Worm (Caenorhabditis elegans) whole organism, L3 larva: ENCODE measurements around the gene trpl-5.

Experiments
- R02D3.7 ChIP-seq: fragments of 150-350 bp; optimal IDR thresholded peaks from 2 replicates; lab custom pipeline; 2014; ENCODE audit warnings: missing biosample characterization, missing genetic modification characterization
- ZK546.5 ChIP-seq: sonication (generic microtip); optimal IDR thresholded peaks from 2 replicates; lab custom pipeline; 2017; ENCODE audit warnings: missing biosample characterization, missing genetic modification characterization
- aly-2 ChIP-seq: fragments of 150-350 bp; optimal IDR thresholded peaks from 2 replicates; lab custom pipeline; 2014; ENCODE audit warnings: missing biosample characterization, missing genetic modification characterization
- ama-1 ChIP-seq: fragments of 150-350 bp; optimal IDR thresholded peaks from 2 replicates; lab custom pipeline; 2018
- ceh-16 ChIP-seq: sonication (generic microtip); optimal IDR thresholded peaks from 2 replicates; lab custom pipeline; 2017; ENCODE audit warnings: missing biosample characterization, missing genetic modification characterization
- ceh-28 ChIP-seq: fragments of 150-350 bp; optimal IDR thresholded peaks from 2 replicates; lab custom pipeline; 2014; ENCODE audit warnings: missing biosample characterization, missing genetic modification reagents, missing genetic modification characterization
- ceh-9 ChIP-seq: sonication (generic microtip); optimal IDR thresholded peaks from 2 replicates; lab custom pipeline; 2018; ENCODE audit warnings: missing biosample characterization, missing genetic modification characterization
- egl-5 ChIP-seq: fragments of 150-350 bp; optimal IDR thresholded peaks from 2 replicates; lab custom pipeline; 2017; ENCODE audit warnings: missing biosample characterization, missing genetic modification reagents, missing genetic modification characterization, inconsistent platforms
- elt-1 ChIP-seq: fragments of 150-350 bp; optimal IDR thresholded peaks from 2 replicates; lab custom pipeline; 2014; ENCODE audit warnings: missing biosample characterization, missing genetic modification characterization
- elt-2 ChIP-seq: sonication (generic microtip); optimal IDR thresholded peaks from 2 replicates; lab custom pipeline; 2016; ENCODE audit warnings: missing genetic modification reagents, mild to moderate bottlenecking, missing genetic modification characterization, missing compliant biosample characterization
- fkh-10 ChIP-seq: sonication (generic microtip); optimal IDR thresholded peaks from 2 replicates; lab custom pipeline; 2017; ENCODE audit warnings: missing biosample characterization, missing genetic modification reagents, missing genetic modification characterization
- fos-1 ChIP-seq: fragments of 150-350 bp; optimal IDR thresholded peaks from 2 replicates; lab custom pipeline; 2014; ENCODE audit warnings: missing biosample characterization, missing genetic modification characterization
- hmg-11 ChIP-seq: sonication (generic microtip); optimal IDR thresholded peaks from 2 replicates; lab custom pipeline; 2016; ENCODE audit warnings: missing genetic modification characterization, missing compliant biosample characterization
- jun-1 ChIP-seq: fragments of 150-350 bp; optimal IDR thresholded peaks from 2 replicates; lab custom pipeline; 2014; ENCODE audit warnings: missing biosample characterization, missing genetic modification reagents, missing genetic modification characterization
- lin-15B ChIP-seq: fragments of 150-350 bp; optimal IDR thresholded peaks from 2 replicates; lab custom pipeline; 2014; ENCODE audit warnings: missing biosample characterization, missing genetic modification characterization
- lin-39 ChIP-seq: fragments of 150-350 bp; optimal IDR thresholded peaks from 2 replicates; lab custom pipeline; 2018; ENCODE audit warnings: missing biosample characterization, missing genetic modification reagents, missing genetic modification characterization
- lsy-12 ChIP-seq: sonication (generic microtip); optimal IDR thresholded peaks from 2 replicates; lab custom pipeline; 2016; ENCODE audit warnings: mild to moderate bottlenecking, missing genetic modification characterization, missing compliant biosample characterization
- mdl-1 ChIP-seq: fragments of 150-350 bp; optimal IDR thresholded peaks from 2 replicates; lab custom pipeline; 2014; ENCODE audit warnings: missing biosample characterization, missing genetic modification characterization
- nfya-1 ChIP-seq: sonication (generic microtip); optimal IDR thresholded peaks from 2 replicates; lab custom pipeline; 2017; ENCODE audit warnings: missing genetic modification characterization, mild to moderate bottlenecking, missing compliant biosample characterization, antibody characterized with exemption, moderate library complexity; ENCODE audit not compliant: insufficient read depth
- nhr-11 ChIP-seq: fragments of 150-350 bp; optimal IDR thresholded peaks from 2 replicates; lab custom pipeline; 2014; ENCODE audit warnings: missing biosample characterization, missing genetic modification characterization
- nhr-12 ChIP-seq: fragments of 150-350 bp; optimal IDR thresholded peaks from 2 replicates; lab custom pipeline; 2014; ENCODE audit warnings: missing biosample characterization, missing genetic modification characterization
- nhr-23 ChIP-seq: fragments of 150-350 bp; optimal IDR thresholded peaks from 2 replicates; lab custom pipeline; 2014; ENCODE audit warnings: missing biosample characterization, missing genetic modification reagents, missing genetic modification characterization
- nhr-28 ChIP-seq: fragments of 150-350 bp; optimal IDR thresholded peaks from 2 replicates; lab custom pipeline; 2014; ENCODE audit warnings: missing biosample characterization, missing genetic modification characterization
- nhr-43 ChIP-seq: sonication (generic microtip); optimal IDR thresholded peaks from 2 replicates; lab custom pipeline; 2016; ENCODE audit warnings: mild to moderate bottlenecking, missing genetic modification characterization, missing compliant biosample characterization; ENCODE audit not compliant: poor library complexity, severe bottlenecking
- nhr-67 ChIP-seq: fragments of 150-350 bp; optimal IDR thresholded peaks from 2 replicates; lab custom pipeline; 2014; ENCODE audit warnings: missing biosample characterization, missing genetic modification characterization
- nhr-77 ChIP-seq: fragments of 150-350 bp; optimal IDR thresholded peaks from 2 replicates; lab custom pipeline; 2014; ENCODE audit warnings: missing biosample characterization, missing genetic modification characterization
- pha-4 ChIP-seq: fragments of 150-350 bp; optimal IDR thresholded peaks from 2 replicates; lab custom pipeline; 2014; ENCODE audit warnings: missing biosample characterization, missing genetic modification reagents, missing genetic modification characterization
- pqm-1 ChIP-seq: fragments of 150-350 bp; optimal IDR thresholded peaks from 2 replicates; lab custom pipeline; 2017; ENCODE audit warnings: missing biosample characterization, missing genetic modification characterization, inconsistent platforms
- skn-1 ChIP-seq: fragments of 150-350 bp; optimal IDR thresholded peaks from 2 replicates; lab custom pipeline; 2014; ENCODE audit warnings: missing biosample characterization, missing genetic modification characterization
- tbx-2 ChIP-seq: sonication (generic microtip); optimal IDR thresholded peaks from 2 replicates; lab custom pipeline; 2016; ENCODE audit warnings: mild to moderate bottlenecking, missing genetic modification characterization, missing compliant biosample characterization
- unc-39 ChIP-seq: sonication (generic microtip); optimal IDR thresholded peaks from 4 replicates; lab custom pipeline; 2017; ENCODE audit warnings: missing biosample characterization, missing genetic modification characterization
- unc-62 ChIP-seq: fragments of 150-350 bp; sonication (generic microtip); optimal IDR thresholded peaks from 4 replicates; lab custom pipeline; 2014; ENCODE audit warnings: missing biosample characterization, missing genetic modification reagents, missing genetic modification characterization
- ztf-11 ChIP-seq: fragments of 150-350 bp; optimal IDR thresholded peaks from 2 replicates; lab custom pipeline; 2014; ENCODE audit warnings: missing biosample characterization, missing genetic modification characterization
- ztf-4 ChIP-seq: fragments of 150-350 bp; optimal IDR thresholded peaks from 2 replicates; lab custom pipeline; 2014; ENCODE audit warnings: missing biosample characterization, missing genetic modification characterization

trpl-5 gene

ce11 chrII:2045505-2045904 is 44.9 kb downstream of the trpl-5 start, which contains the start of gene bath-24:
Gene bath-24 (minus strand): TSS chrII:2045605.
- TF ChIP-seq nhr-12 (no peak), elt-2 (tag; lab: Kevin White, UChicago) (no peak), lin-39 (no peak), ZK546.5 (tag; lab: Kevin White, UChicago) (no peak), nhr-43 (no peak), nhr-77 (tag; lab: Kevin White, UChicago) (no peak), ama-1 (lab: Kevin White, UChicago) (no peak), hmg-11 (no peak), elt-1 (tag; lab: Kevin White, UChicago) (no peak), ceh-28 (tag; lab: Kevin White, UChicago) (no peak), ceh-9 (no peak)
- TF ChIP-seq, all 47 proteins: peak for 0

- TF ChIP-seq nhr-11 (tag; lab: Kevin White, UChicago), result no peak
- no peak for TF ChIP-seq unc-62 (GFP tag; lab: Kevin White, UChicago)
- TF ChIP-seq ztf-4, result no peak
- no peak for TF ChIP-seq pha-4 (tag; lab: Kevin White, UChicago)
- TF ChIP-seq skn-1 (tag; lab: Kevin White, UChicago), result no peak
- no peak for TF ChIP-seq ama-1 (lab: Kevin White, UChicago)
- TF ChIP-seq nhr-28 (tag; lab: Kevin White, UChicago), result no peak
- TF ChIP-seq unc-39 (tag; lab: Kevin White, UChicago), result no peak
- TF ChIP-seq fkh-10 (GFP tag; lab: Kevin White, UChicago), result no peak
- TF ChIP-seq mdl-1 (tag; lab: Kevin White, UChicago), result no peak
- no peak for TF ChIP-seq fos-1 (tag; lab: Kevin White, UChicago)
- no peak for TF ChIP-seq lin-15B (tag; lab: Kevin White, UChicago)
- no peak for TF ChIP-seq nhr-12
- no peak for TF ChIP-seq pqm-1 (tag; lab: Kevin White, UChicago)
- no peak for TF ChIP-seq nhr-67 (tag; lab: Kevin White, UChicago)
- no peak for TF ChIP-seq egl-5
Observed at ce11 chrII:2042447-2042846, 48.0 kb downstream of the trpl-5 start, which contains the start of gene bath-20. Gene bath-20 (minus strand): TSS chrII:2042547.

ce11 chrII:2039288-2039687 is 51.1 kb downstream of the trpl-5 start, which contains the start of gene bath-19:
Gene bath-19 (minus strand): TSS chrII:2039388.
- no peak for TF ChIP-seq unc-62 (GFP tag; lab: Kevin White, UChicago)
- no peak for TF ChIP-seq ceh-16
- TF ChIP-seq lin-39, result no peak
- no peak for TF ChIP-seq mdl-1 (tag; lab: Kevin White, UChicago)
- no peak for TF ChIP-seq ceh-28 (tag; lab: Kevin White, UChicago)
- TF ChIP-seq fkh-10 (GFP tag; lab: Kevin White, UChicago), result no peak
- no peak for TF ChIP-seq ceh-9
- TF ChIP-seq nhr-12, result no peak
- TF ChIP-seq R02D3.7 (tag; lab: Kevin White, UChicago), result no peak
- no peak for TF ChIP-seq nfya-1 (tag; lab: Kevin White, UChicago)
- TF ChIP-seq nhr-23 (tag; lab: Kevin White, UChicago), result no peak
- no peak for TF ChIP-seq ztf-11
- no peak for TF ChIP-seq unc-39 (tag; lab: Kevin White, UChicago)
- TF ChIP-seq pqm-1 (tag; lab: Kevin White, UChicago), result no peak
- no peak for TF ChIP-seq tbx-2
- TF ChIP-seq lsy-12 (tag; lab: Kevin White, UChicago), result no peak
- no peak for TF ChIP-seq jun-1 (tag; lab: Kevin White, UChicago)
- no peak for TF ChIP-seq aly-2
- TF ChIP-seq nhr-77 (tag; lab: Kevin White, UChicago), result no peak
